Fruit fly (Drosophila melanogaster): ENCODE data around the gene CG17283.

DNA sequence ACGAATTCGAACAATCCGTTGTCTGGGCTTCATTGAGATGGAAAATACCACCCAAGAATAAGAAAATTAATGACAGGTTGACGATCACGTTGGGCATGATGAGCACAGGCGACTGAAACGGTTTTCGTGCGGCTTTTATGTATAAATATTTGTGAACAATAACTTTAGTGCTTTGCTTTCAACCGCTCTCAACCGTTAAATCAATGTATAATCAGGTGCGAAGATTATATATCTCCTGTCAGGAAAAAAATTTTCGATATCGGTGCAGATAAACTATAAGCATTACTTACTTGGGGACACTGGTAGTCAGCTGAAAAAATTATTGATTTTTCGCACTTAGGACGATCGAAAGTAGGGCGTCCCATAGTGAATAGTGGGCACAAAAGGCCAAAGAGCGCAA lies 2.7 kb upstream of the CG17283 start, which contains the start of gene CG42823:
- no peak for TF ChIP-seq Abd-B (GFP tag; optimal IDR thresholded peaks at IDR 0.05)
- TF ChIP-seq usp (GFP tag; optimal IDR thresholded peaks at IDR 0.05) = no peak
- no peak for TF ChIP-seq tai (GFP tag; optimal IDR thresholded peaks at IDR 0.05)
- no peak for TF ChIP-seq CG9705 (GFP tag; optimal IDR thresholded peaks at IDR 0.05)
- no peak for TF ChIP-seq Dfd (GFP tag; optimal IDR thresholded peaks at IDR 0.05)
- TF ChIP-seq h (GFP tag; optimal IDR thresholded peaks at IDR 0.05) = no peak
- no peak for TF ChIP-seq sage (GFP tag; optimal IDR thresholded peaks at IDR 0.05)
- TF ChIP-seq psq (GFP tag; optimal IDR thresholded peaks at IDR 0.05) = no peak
- no peak for TF ChIP-seq N (GFP tag; optimal IDR thresholded peaks at IDR 0.05)
- TF ChIP-seq Sp1 (GFP tag; optimal IDR thresholded peaks at IDR 0.05) = no peak
